Worm (Caenorhabditis elegans) whole organism, L4/young adult: Measurements from ENCODE around the gene F58A4.6.

Experiments
- W03F9.2 ChIP-seq: fragments of 150-350 bp; optimal IDR thresholded peaks from 2 replicates; lab custom pipeline; 2014; ENCODE audit warnings: missing biosample characterization, missing genetic modification characterization
- dao-5 ChIP-seq: sonication (generic microtip); optimal IDR thresholded peaks from 2 replicates; lab custom pipeline; 2016; ENCODE audit warnings: missing genotype, missing genetic modification characterization, moderate library complexity, missing compliant biosample characterization

DNA sequence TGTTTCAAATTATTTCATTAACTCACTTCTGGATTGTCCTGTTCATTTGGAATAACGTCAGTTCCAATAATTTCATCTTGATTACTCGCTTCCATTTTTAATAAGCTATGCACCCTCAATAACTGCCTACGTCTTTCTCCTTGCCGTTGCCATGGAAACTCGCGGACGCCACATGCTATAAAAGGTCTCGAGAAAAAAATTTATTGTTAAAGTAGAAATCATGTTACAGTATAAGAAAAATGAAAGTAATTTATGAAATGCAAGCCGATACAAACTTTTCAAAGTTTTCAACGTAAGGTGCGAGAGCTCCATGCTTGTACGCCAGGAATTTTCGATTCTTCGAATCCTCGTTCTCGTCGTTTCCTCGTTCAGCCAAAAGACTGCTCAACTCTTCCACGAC lies 2.2 kb upstream of the F58A4.6 start, which contains the start of gene bbs-4:
- TF ChIP-seq W03F9.2 (tag; lab: Kevin White, UChicago) (no peak), dao-5 (tag; lab: Kevin White, UChicago) (no peak)
